Fruit fly (Drosophila melanogaster): Measurements from ENCODE around the gene Irp-1A.

Irp-1A gene

dm6 chr3R:22750534-22750947 is 26.2 kb upstream of the Irp-1A start, which contains the start of the genes rumi, CG7029 and Usp12-46 (continued):
- TF ChIP-seq E2f1 (GFP tag; IDR thresholded peaks at IDR 0.05) (peak; percentile 77), CG6689 (GFP tag; IDR thresholded peaks at IDR 0.05) (peak; percentile 88), luna (GFP tag; optimal IDR thresholded peaks at IDR 0.05) (peak; percentile 75), wek (GFP tag; optimal IDR thresholded peaks at IDR 0.05) (peak; percentile 23), CG12104 (GFP tag; optimal IDR thresholded peaks at IDR 0.05) (peak; percentile 20), CG12071 (GFP tag; optimal IDR thresholded peaks at IDR 0.05) (peak; percentile 59), CG12744 (GFP tag; optimal IDR thresholded peaks at IDR 0.05) (peak; percentile 81), toy (GFP tag; IDR thresholded peaks at IDR 0.05) (peak; percentile 63), grau (tag; optimal IDR thresholded peaks at IDR 0.05) (peak; percentile 87), CG2678 (tag; optimal IDR thresholded peaks at IDR 0.05) (no peak), CG18599 (GFP tag; optimal IDR thresholded peaks at IDR 0.05) (peak; percentile 83), ara (GFP tag; IDR thresholded peaks at IDR 0.05) (peak; percentile 79), CG10274 (GFP tag; optimal IDR thresholded peaks at IDR 0.05) (peak; percentile 10), CG9817 (tag; optimal IDR thresholded peaks at IDR 0.05) (peak; percentile 89), croc (GFP tag; conservative IDR thresholded peaks at IDR 0.05) (peak; percentile 60), Dfd (GFP tag; optimal IDR thresholded peaks at IDR 0.05) (no peak), CG30403 (GFP tag; optimal IDR thresholded peaks at IDR 0.05) (peak; percentile 91), CG3163 (GFP tag; optimal IDR thresholded peaks at IDR 0.05) (peak; percentile 81), Doc2 (GFP tag; IDR thresholded peaks at IDR 0.05) (no peak), Dp (GFP tag; optimal IDR thresholded peaks at IDR 0.05) (peak; percentile 44), Doc3 (GFP tag; IDR thresholded peaks at IDR 0.05; ENCODE audit: partially characterized antibody) (peak; percentile 83), CG10565 (GFP tag; optimal IDR thresholded peaks at IDR 0.05) (peak; percentile 56), CG8281 (tag; optimal IDR thresholded peaks at IDR 0.05) (peak; percentile 47), stwl (tag; optimal IDR thresholded peaks at IDR 0.05) (peak; percentile 88), Oli (tag; optimal IDR thresholded peaks at IDR 0.05) (peak; percentile 80), hkb (optimal IDR thresholded peaks at IDR 0.05) (no peak), hkb (GFP tag; IDR thresholded peaks at IDR 0.05) (peak; percentile 79), cato (GFP tag; optimal IDR thresholded peaks at IDR 0.05; ENCODE audit: borderline replicate concordance) (peak; percentile 69), Fer1 (GFP tag; optimal IDR thresholded peaks at IDR 0.05) (peak; percentile 75), ATbp (GFP tag; optimal IDR thresholded peaks at IDR 0.05) (peak; percentile 64), CG10366 (GFP tag; IDR thresholded peaks at IDR 0.05) (peak; percentile 90), CG3838 (GFP tag; optimal IDR thresholded peaks at IDR 0.05) (peak; percentile 67), Max (GFP tag; optimal IDR thresholded peaks at IDR 0.05) (peak; percentile 80), CG34376 (GFP tag; optimal IDR thresholded peaks at IDR 0.05) (peak; percentile 58), CG18011 (GFP tag; optimal IDR thresholded peaks at IDR 0.05) (peak; percentile 67), Hand (GFP tag; optimal IDR thresholded peaks at IDR 0.05) (peak; percentile 44), CG6791 (GFP tag; IDR thresholded peaks at IDR 0.05; ENCODE audit: partially characterized antibody) (peak; percentile 73; the same call in 2 of the 3 replicates), corto (GFP tag; optimal IDR thresholded peaks at IDR 0.05) (no peak), CG2199 (GFP tag; IDR thresholded peaks at IDR 0.05) (0 out of 3 replicates have a peak, but pooled peaks have one; percentile 33), CG13123 (GFP tag; optimal IDR thresholded peaks at IDR 0.05) (peak; percentile 68), exex (tag; optimal IDR thresholded peaks at IDR 0.05) (no peak), CG2129 (GFP tag; IDR thresholded peaks at IDR 0.05; ENCODE audit: partially characterized antibody) (peak; percentile 64), Xrp1 (GFP tag; IDR thresholded peaks at IDR 0.05) (peak; percentile 88), lilli (GFP tag; optimal IDR thresholded peaks at IDR 0.05) (peak; percentile 95), nmo (GFP tag; optimal IDR thresholded peaks at IDR 0.05) (peak; percentile 93), CG17186 (GFP tag; optimal IDR thresholded peaks at IDR 0.05) (peak; percentile 76), B-H2 (GFP tag; optimal IDR thresholded peaks at IDR 0.05) (peak; percentile 82), unc-4 (GFP tag; IDR thresholded peaks at IDR 0.05; ENCODE audit: partially characterized antibody) (peak; percentile 82), so (GFP tag; IDR thresholded peaks at IDR 0.05) (peak; percentile 77; the same call in 1 of the 3 replicates), gem (tag; optimal IDR thresholded peaks at IDR 0.05) (peak; percentile 92)
